Worm (Caenorhabditis elegans): Measurements from ENCODE around the gene C35A11.4.

The C35A11.4 gene

ce11 chrV:5433020-5433419, 40.1 kb upstream of the C35A11.4 start, which contains the start of gene acl-6 (continued):
- TF ChIP-seq ceh-58 (GFP tag; IDR thresholded peaks at IDR 0.05) (no peak), B0019.2 (GFP tag; conservative IDR thresholded peaks at IDR 0.05) (no peak), nhr-27 (tag; optimal IDR thresholded peaks at IDR 0.05) (no peak), F37B4.10 (GFP tag; IDR thresholded peaks at IDR 0.05) (no peak), lsl-1 (GFP tag; optimal IDR thresholded peaks at IDR 0.05) (peak; percentile 11), F49E8.2 (tag; optimal IDR thresholded peaks at IDR 0.05; ENCODE audit: insufficient read depth) (no peak), Y53G8AR.9 (GFP tag; conservative IDR thresholded peaks at IDR 0.05) (no peak), hmg-1.2 (GFP tag; IDR thresholded peaks at IDR 0.05) (peak; percentile 27; the same call in 1 of the 2 replicates), rcor-1 (GFP tag; IDR thresholded peaks at IDR 0.05) (no peak), lir-1 (GFP tag; conservative IDR thresholded peaks at IDR 0.05) (no peak), sdz-38 (tag; optimal IDR thresholded peaks at IDR 0.05) (no peak)

ce11 chrV:5432499-5432898, 39.6 kb upstream of the C35A11.4 start, which contains the start of gene F08F3.8:
TSS of gene F08F3.8 (minus strand) at chrV:5432599.
- TF ChIP-seq ceh-79 (tag; optimal IDR thresholded peaks at IDR 0.05) (no peak), madf-3 (GFP tag; IDR thresholded peaks at IDR 0.05) (no peak), him-1 (tag; optimal IDR thresholded peaks at IDR 0.05) (no peak), hlh-12 (tag; optimal IDR thresholded peaks at IDR 0.05) (no peak), ZK185.1 (tag; optimal IDR thresholded peaks at IDR 0.05; ENCODE audit: poor library complexity, severe bottlenecking) (no peak), T26A5.8 (tag; optimal IDR thresholded peaks at IDR 0.05) (no peak), mes-4 (tag; optimal IDR thresholded peaks at IDR 0.05) (no peak), ceh-100 (GFP tag; IDR thresholded peaks at IDR 0.05) (no peak), bed-2 (GFP tag; IDR thresholded peaks at IDR 0.05) (no peak), lir-1 (GFP tag; conservative IDR thresholded peaks at IDR 0.05) (no peak), Y56A3A.18 (GFP tag; IDR thresholded peaks at IDR 0.05) (no peak)

- peak; percentile 12 for TF ChIP-seq nhr-80 (tag; optimal IDR thresholded peaks at IDR 0.05)
- no peak for TF ChIP-seq snpc-4 (GFP tag; optimal IDR thresholded peaks at IDR 0.05)
- no peak for TF ChIP-seq snpc-4 (tag; optimal IDR thresholded peaks at IDR 0.05)
Observed at ce11 chrV:5427860-5428259, 34.9 kb upstream of the C35A11.4 start, which contains the start of gene rhr-1. TSS of gene rhr-1 (plus strand) at chrV:5428160.

ce11 chrV:5426337-5426736, 33.4 kb upstream of the C35A11.4 start:
- TF ChIP-seq dox-1 (GFP tag; IDR thresholded peaks at IDR 0.05) (no peak), ztf-25 (GFP tag; IDR thresholded peaks at IDR 0.05) (no peak), efl-1 (GFP tag; optimal IDR thresholded peaks at IDR 0.05) (no peak), F22D6.2 (tag; optimal IDR thresholded peaks at IDR 0.05) (no peak), F57A8.1 (GFP tag; optimal IDR thresholded peaks at IDR 0.05) (no peak), nhr-179 (tag; optimal IDR thresholded peaks at IDR 0.05) (no peak), B0035.1 (tag; optimal IDR thresholded peaks at IDR 0.05) (no peak), dpl-1 (GFP tag; optimal IDR thresholded peaks at IDR 0.05) (no peak)

- TF ChIP-seq chd-7 (tag; optimal IDR thresholded peaks at IDR 0.05) (no peak), B0019.2 (GFP tag; conservative IDR thresholded peaks at IDR 0.05) (no peak), nfyb-1 (GFP tag; IDR thresholded peaks at IDR 0.05) (no peak), ztf-26 (tag; optimal IDR thresholded peaks at IDR 0.05) (peak; percentile 24), ekl-4 (GFP tag; IDR thresholded peaks at IDR 0.05) (no peak), madf-8 (GFP tag; conservative IDR thresholded peaks at IDR 0.05) (no peak), cebp-1 (GFP tag; IDR thresholded peaks at IDR 0.05) (no peak), cebp-1 (tag; optimal IDR thresholded peaks at IDR 0.05) (peak; percentile 33), ztf-22 (GFP tag; optimal IDR thresholded peaks at IDR 0.05) (no peak), dox-1 (GFP tag; IDR thresholded peaks at IDR 0.05) (peak; percentile 52; the same call in 1 of the 2 replicates), ztf-25 (GFP tag; IDR thresholded peaks at IDR 0.05) (no peak), pha-4 (tag; optimal IDR thresholded peaks at IDR 0.05) (peak; percentile 3), nhr-80 (tag; optimal IDR thresholded peaks at IDR 0.05) (peak; percentile 89), ceh-79 (tag; optimal IDR thresholded peaks at IDR 0.05) (no peak), lin-40 (tag; optimal IDR thresholded peaks at IDR 0.05) (no peak), ztf-18 (tag; optimal IDR thresholded peaks at IDR 0.05) (no peak), tbx-9 (tag; optimal IDR thresholded peaks at IDR 0.05; ENCODE audit: borderline replicate concordance) (no peak)
Observed at ce11 chrV:5425008-5425407, 32.1 kb upstream of the C35A11.4 start.
